Worm (Caenorhabditis elegans) whole organism, L3 larva: ENCODE data around the gene T28A11.20.

Source experiments
- R02D3.7 ChIP-seq: fragments of 150-350 bp; optimal IDR thresholded peaks from 2 replicates; lab custom pipeline; 2014; ENCODE audit warnings: missing biosample characterization, missing genetic modification characterization
- ZK546.5 ChIP-seq: sonication (generic microtip); optimal IDR thresholded peaks from 2 replicates; lab custom pipeline; 2017; ENCODE audit warnings: missing biosample characterization, missing genetic modification characterization
- ama-1 ChIP-seq: fragments of 150-350 bp; optimal IDR thresholded peaks from 2 replicates; lab custom pipeline; 2018
- ceh-28 ChIP-seq: fragments of 150-350 bp; optimal IDR thresholded peaks from 2 replicates; lab custom pipeline; 2014; ENCODE audit warnings: missing biosample characterization, missing genetic modification reagents, missing genetic modification characterization
- ceh-82 ChIP-seq: fragments of 150-350 bp; optimal IDR thresholded peaks from 2 replicates; lab custom pipeline; 2014; ENCODE audit warnings: missing biosample characterization, missing genetic modification characterization
- ceh-9 ChIP-seq: sonication (generic microtip); optimal IDR thresholded peaks from 2 replicates; lab custom pipeline; 2018; ENCODE audit warnings: missing biosample characterization, missing genetic modification characterization
- daf-12 ChIP-seq: fragments of 150-350 bp; optimal IDR thresholded peaks from 2 replicates; lab custom pipeline; 2014; ENCODE audit warnings: missing biosample characterization, missing genetic modification reagents, missing genetic modification characterization
- egl-27 ChIP-seq: sonication (generic microtip); optimal IDR thresholded peaks from 4 replicates; lab custom pipeline; 2017; ENCODE audit warnings: missing biosample characterization, missing genetic modification reagents, missing genetic modification characterization
- egl-5 ChIP-seq: fragments of 150-350 bp; optimal IDR thresholded peaks from 2 replicates; lab custom pipeline; 2017; ENCODE audit warnings: missing biosample characterization, missing genetic modification reagents, missing genetic modification characterization, inconsistent platforms
- elt-1 ChIP-seq: fragments of 150-350 bp; optimal IDR thresholded peaks from 2 replicates; lab custom pipeline; 2014; ENCODE audit warnings: missing biosample characterization, missing genetic modification characterization
- elt-2 ChIP-seq: sonication (generic microtip); optimal IDR thresholded peaks from 2 replicates; lab custom pipeline; 2016; ENCODE audit warnings: missing genetic modification reagents, mild to moderate bottlenecking, missing genetic modification characterization, missing compliant biosample characterization
- elt-3 ChIP-seq, 3 experiments: fragments of 150-350 bp in 1 of 3; sonication (generic microtip) in 2 of 3; optimal IDR thresholded peaks; 2 replicates in 2 of 3; 4 replicates in 1 of 3; lab custom pipeline; 2014 to 2017; ENCODE audit warnings: missing biosample characterization in 3 of 3, missing genetic modification characterization in 3 of 3
- eor-1 ChIP-seq, 2 experiments: fragments of 150-350 bp; optimal IDR thresholded peaks; 2 replicates each; lab custom pipeline; 2014 to 2018; ENCODE audit warnings: missing biosample characterization in 2 of 2, missing genetic modification characterization in 2 of 2
- fkh-2 ChIP-seq: fragments of 150-350 bp; optimal IDR thresholded peaks from 2 replicates; lab custom pipeline; 2014; ENCODE audit warnings: missing biosample characterization, missing genetic modification reagents, missing genetic modification characterization
- fos-1 ChIP-seq: fragments of 150-350 bp; optimal IDR thresholded peaks from 2 replicates; lab custom pipeline; 2014; ENCODE audit warnings: missing biosample characterization, missing genetic modification characterization
- lin-15B ChIP-seq: fragments of 150-350 bp; optimal IDR thresholded peaks from 2 replicates; lab custom pipeline; 2014; ENCODE audit warnings: missing biosample characterization, missing genetic modification characterization
- lsy-12 ChIP-seq: sonication (generic microtip); optimal IDR thresholded peaks from 2 replicates; lab custom pipeline; 2016; ENCODE audit warnings: mild to moderate bottlenecking, missing genetic modification characterization, missing compliant biosample characterization
- mdl-1 ChIP-seq: fragments of 150-350 bp; optimal IDR thresholded peaks from 2 replicates; lab custom pipeline; 2014; ENCODE audit warnings: missing biosample characterization, missing genetic modification characterization
- mml-1 ChIP-seq: fragments of 150-350 bp; sonication (generic microtip); optimal IDR thresholded peaks from 3 replicates; lab custom pipeline; 2014; ENCODE audit warnings: missing biosample characterization, missing genetic modification characterization
- nfya-1 ChIP-seq: sonication (generic microtip); optimal IDR thresholded peaks from 2 replicates; lab custom pipeline; 2017; ENCODE audit warnings: missing genetic modification characterization, mild to moderate bottlenecking, missing compliant biosample characterization, antibody characterized with exemption, moderate library complexity; ENCODE audit not compliant: insufficient read depth
- nhr-12 ChIP-seq: fragments of 150-350 bp; optimal IDR thresholded peaks from 2 replicates; lab custom pipeline; 2014; ENCODE audit warnings: missing biosample characterization, missing genetic modification characterization
- nhr-23 ChIP-seq: fragments of 150-350 bp; optimal IDR thresholded peaks from 2 replicates; lab custom pipeline; 2014; ENCODE audit warnings: missing biosample characterization, missing genetic modification reagents, missing genetic modification characterization
- nhr-237 ChIP-seq: fragments of 150-350 bp; optimal IDR thresholded peaks from 2 replicates; lab custom pipeline; 2014; ENCODE audit warnings: missing biosample characterization, missing genetic modification characterization
- nhr-28 ChIP-seq: fragments of 150-350 bp; optimal IDR thresholded peaks from 2 replicates; lab custom pipeline; 2014; ENCODE audit warnings: missing biosample characterization, missing genetic modification characterization
- nhr-43 ChIP-seq: sonication (generic microtip); optimal IDR thresholded peaks from 2 replicates; lab custom pipeline; 2016; ENCODE audit warnings: mild to moderate bottlenecking, missing genetic modification characterization, missing compliant biosample characterization; ENCODE audit not compliant: poor library complexity, severe bottlenecking
- nhr-67 ChIP-seq: fragments of 150-350 bp; optimal IDR thresholded peaks from 2 replicates; lab custom pipeline; 2014; ENCODE audit warnings: missing biosample characterization, missing genetic modification characterization
- pqm-1 ChIP-seq: fragments of 150-350 bp; optimal IDR thresholded peaks from 2 replicates; lab custom pipeline; 2017; ENCODE audit warnings: missing biosample characterization, missing genetic modification characterization, inconsistent platforms
- sea-2 ChIP-seq: fragments of 150-350 bp; sonication (generic microtip); optimal IDR thresholded peaks from 4 replicates; lab custom pipeline; 2014; ENCODE audit warnings: missing biosample characterization, missing genetic modification reagents, missing genetic modification characterization
- snpc-4 ChIP-seq: fragments of 150-350 bp; optimal IDR thresholded peaks from 2 replicates; lab custom pipeline; 2014; ENCODE audit warnings: missing biosample characterization, missing genetic modification characterization
- tbx-2 ChIP-seq: sonication (generic microtip); optimal IDR thresholded peaks from 2 replicates; lab custom pipeline; 2016; ENCODE audit warnings: mild to moderate bottlenecking, missing genetic modification characterization, missing compliant biosample characterization
- unc-39 ChIP-seq: sonication (generic microtip); optimal IDR thresholded peaks from 4 replicates; lab custom pipeline; 2017; ENCODE audit warnings: missing biosample characterization, missing genetic modification characterization
- unc-62 ChIP-seq: fragments of 150-350 bp; sonication (generic microtip); optimal IDR thresholded peaks from 4 replicates; lab custom pipeline; 2014; ENCODE audit warnings: missing biosample characterization, missing genetic modification reagents, missing genetic modification characterization
- zag-1 ChIP-seq: fragments of 150-350 bp; optimal IDR thresholded peaks from 2 replicates; lab custom pipeline; 2014; ENCODE audit warnings: missing biosample characterization, missing genetic modification characterization
- ztf-11 ChIP-seq: fragments of 150-350 bp; optimal IDR thresholded peaks from 2 replicates; lab custom pipeline; 2014; ENCODE audit warnings: missing biosample characterization, missing genetic modification characterization

The T28A11.20 gene

ce11 chrV:3241175-3241574, 31.9 kb downstream of the T28A11.20 start, which contains the start of gene srj-11:
Gene srj-11 (plus strand): TSS chrV:3241424.
- TF ChIP-seq ama-1 (lab: Kevin White, UChicago) (no peak), R02D3.7 (tag; lab: Kevin White, UChicago) (no peak), elt-2 (tag; lab: Kevin White, UChicago) (no peak), lsy-12 (tag; lab: Kevin White, UChicago) (no peak), mdl-1 (tag; lab: Kevin White, UChicago) (no peak), nhr-237 (tag; lab: Kevin White, UChicago) (no peak), lin-15B (tag; lab: Kevin White, UChicago) (no peak), elt-3 (tag; optimal IDR thresholded peaks at IDR 0.05; lab: Kevin White, UChicago) (no peak), sea-2 (GFP tag; lab: Kevin White, UChicago) (no peak), unc-39 (tag; lab: Kevin White, UChicago) (no peak), eor-1 (tag; optimal IDR thresholded peaks at IDR 0.05; lab: Kevin White, UChicago) (no peak), ZK546.5 (no peak), nhr-67 (tag; lab: Kevin White, UChicago) (no peak), daf-12 (tag; lab: Kevin White, UChicago) (no peak), mml-1 (tag; lab: Kevin White, UChicago) (no peak), zag-1 (tag; lab: Kevin White, UChicago) (no peak), ceh-9 (tag; lab: Kevin White, UChicago) (no peak), nfya-1 (tag; lab: Kevin White, UChicago) (no peak), pqm-1 (no peak), nhr-28 (tag; lab: Kevin White, UChicago) (no peak)

- no peak for TF ChIP-seq elt-1 (tag; lab: Kevin White, UChicago)
- no peak for TF ChIP-seq sea-2 (GFP tag; lab: Kevin White, UChicago)
- no peak for TF ChIP-seq ztf-11 (tag; lab: Kevin White, UChicago)
- no peak for TF ChIP-seq snpc-4 (tag; lab: Kevin White, UChicago)
- no peak for TF ChIP-seq ceh-82 (tag; lab: Kevin White, UChicago)
- no peak for TF ChIP-seq nhr-237 (tag; lab: Kevin White, UChicago)
- TF ChIP-seq lin-15B (tag; lab: Kevin White, UChicago): no peak
These were observed 36.4 kb downstream of the T28A11.20 start, which contains the start of the genes K08D9.9 and str-16 for ce11 chrV:3236610-3237009. Gene K08D9.9 (minus strand): TSS chrV:3236710. Gene str-16 (plus strand): TSS chrV:3236875.

ce11 chrV:3234887-3235286, 38.2 kb downstream of the T28A11.20 start, which contains the start of gene K08D9.6:
Gene K08D9.6 (minus strand): TSS chrV:3234987.
- no peak for TF ChIP-seq ztf-11 (tag; lab: Kevin White, UChicago)
- TF ChIP-seq tbx-2 (tag; lab: Kevin White, UChicago): no peak
- TF ChIP-seq, all 47 proteins: peak for 0

- TF ChIP-seq snpc-4 (tag; lab: Kevin White, UChicago): no peak
- no peak for TF ChIP-seq egl-27 (tag; lab: Kevin White, UChicago)
- no peak for TF ChIP-seq eor-1 (tag; optimal IDR thresholded peaks at IDR 0.05; lab: Kevin White, UChicago)
- no peak for TF ChIP-seq mdl-1 (tag; lab: Kevin White, UChicago)
- TF ChIP-seq ama-1 (lab: Kevin White, UChicago): no peak
- no peak for TF ChIP-seq fos-1
- no peak for TF ChIP-seq lin-15B (tag; lab: Kevin White, UChicago)
- no peak for TF ChIP-seq daf-12 (tag; lab: Kevin White, UChicago)
- no peak for TF ChIP-seq ztf-11 (tag; lab: Kevin White, UChicago)
- no peak for TF ChIP-seq unc-39 (tag; lab: Kevin White, UChicago)
- no peak for TF ChIP-seq elt-3 (tag; optimal IDR thresholded peaks at IDR 0.05; lab: Kevin White, UChicago)
- no peak for TF ChIP-seq nhr-67 (tag; lab: Kevin White, UChicago)
- TF ChIP-seq nhr-237 (tag; lab: Kevin White, UChicago): no peak
- TF ChIP-seq fkh-2 (tag; lab: Kevin White, UChicago): no peak
These were observed 42.5 kb downstream of the T28A11.20 start, which contains the start of gene K08D9.10 for ce11 chrV:3230597-3230996. Gene K08D9.10 (plus strand): TSS chrV:3230897.

ce11 chrV:3230150-3230549, 42.9 kb downstream of the T28A11.20 start:
- TF ChIP-seq elt-2 (tag; lab: Kevin White, UChicago) (no peak), egl-5 (tag; lab: Kevin White, UChicago) (no peak), nhr-12 (tag; lab: Kevin White, UChicago) (no peak), nhr-43 (no peak), nhr-237 (tag; lab: Kevin White, UChicago) (no peak), nhr-67 (tag; lab: Kevin White, UChicago) (no peak), unc-39 (tag; lab: Kevin White, UChicago) (no peak), nhr-23 (tag; lab: Kevin White, UChicago) (no peak), ceh-9 (tag; lab: Kevin White, UChicago) (no peak), ceh-82 (tag; lab: Kevin White, UChicago) (no peak), lsy-12 (tag; lab: Kevin White, UChicago) (no peak), ceh-28 (tag; lab: Kevin White, UChicago) (no peak), unc-62 (no peak)
